Fruit fly (Drosophila melanogaster): ENCODE data around the gene PolD2.

Gene PolD2

dm6 chr3L:1774713-1775648, at the start of gene PolD2, which contains the start of gene CG13933:
Gene PolD2 (plus strand): TSS chr3L:1775633.
Gene CG13933 (minus strand): TSS chr3L:1775147.
- peak; percentile 50 for TF ChIP-seq Mnt (GFP tag; optimal IDR thresholded peaks at IDR 0.05)
- peak; percentile 42 for TF ChIP-seq cic (GFP tag; optimal IDR thresholded peaks at IDR 0.05)
- TF ChIP-seq kay (GFP tag; ENCODE audit: borderline replicate concordance), result no peak
- peak; percentile 97 for TF ChIP-seq CG7101 (tag; optimal IDR thresholded peaks at IDR 0.05)
- TF ChIP-seq pad (GFP tag; optimal IDR thresholded peaks at IDR 0.05), result peak; percentile 55
- TF ChIP-seq Crg-1 (GFP tag; optimal IDR thresholded peaks at IDR 0.05), result peak; percentile 89
- TF ChIP-seq CG5204 (GFP tag; optimal IDR thresholded peaks at IDR 0.05), result peak; percentile 70
- peak; percentile 70 for TF ChIP-seq tj (GFP tag; optimal IDR thresholded peaks at IDR 0.05)
- peak; percentile 61 for TF ChIP-seq Hr96 (GFP tag; optimal IDR thresholded peaks at IDR 0.05)
- TF ChIP-seq toe (GFP tag; optimal IDR thresholded peaks at IDR 0.05), result no peak
- peak; percentile 97 for TF ChIP-seq CG33017 (tag; optimal IDR thresholded peaks at IDR 0.05)
- no peak for TF ChIP-seq Clk (GFP tag; optimal IDR thresholded peaks at IDR 0.05)
- TF ChIP-seq CG1620 (GFP tag; optimal IDR thresholded peaks at IDR 0.05), result peak; percentile 79
- peak; percentile 65 for TF ChIP-seq ovo (GFP tag; optimal IDR thresholded peaks at IDR 0.05)
- TF ChIP-seq CG12768 (GFP tag; optimal IDR thresholded peaks at IDR 0.05), result peak; percentile 60
- peak; percentile 82 for TF ChIP-seq bab1 (GFP tag; optimal IDR thresholded peaks at IDR 0.05)
- peak; percentile 72 for TF ChIP-seq CG7045 (GFP tag; optimal IDR thresholded peaks at IDR 0.05)
- peak; percentile 93 for TF ChIP-seq CG11617 (GFP tag; optimal IDR thresholded peaks at IDR 0.05)
- TF ChIP-seq CG14711 (tag; optimal IDR thresholded peaks at IDR 0.05), result peak; percentile 89
- TF ChIP-seq cnc (optimal IDR thresholded peaks at IDR 0.05), result peak in 1 of 2 experiments; percentile 43

- TF ChIP-seq Clk (GFP tag; optimal IDR thresholded peaks at IDR 0.05) (no peak), CG12768 (GFP tag; optimal IDR thresholded peaks at IDR 0.05) (no peak), kay (GFP tag; ENCODE audit: borderline replicate concordance) (peak; percentile 0), Mnt (GFP tag; optimal IDR thresholded peaks at IDR 0.05) (peak; percentile 8), cic (GFP tag; optimal IDR thresholded peaks at IDR 0.05) (peak; percentile 48)
These were observed 48.7 kb upstream of the PolD2 start for dm6 chr3L:1726747-1727146.

- TF ChIP-seq kay (GFP tag; ENCODE audit: borderline replicate concordance) (peak; percentile 86), toe (GFP tag; optimal IDR thresholded peaks at IDR 0.05) (no peak)
These were observed 48.0 kb upstream of the PolD2 start for dm6 chr3L:1727431-1727830.

dm6 chr3L:1729380-1730159, 45.9 kb upstream of the PolD2 start:
- TF ChIP-seq tj (GFP tag; optimal IDR thresholded peaks at IDR 0.05), result peak; percentile 93
- no peak for TF ChIP-seq CG7101 (tag; optimal IDR thresholded peaks at IDR 0.05)
- TF ChIP-seq bab1 (GFP tag; optimal IDR thresholded peaks at IDR 0.05), result peak; percentile 19
- no peak for TF ChIP-seq cic (GFP tag; optimal IDR thresholded peaks at IDR 0.05)
- TF ChIP-seq kay (GFP tag; ENCODE audit: borderline replicate concordance), result peak; percentile 85
- TF ChIP-seq Clk (GFP tag; optimal IDR thresholded peaks at IDR 0.05), result no peak
- no peak for TF ChIP-seq CG1620 (GFP tag; optimal IDR thresholded peaks at IDR 0.05)
- no peak for TF ChIP-seq pad (GFP tag; optimal IDR thresholded peaks at IDR 0.05)

- no peak for TF ChIP-seq CG7045 (GFP tag; optimal IDR thresholded peaks at IDR 0.05)
- TF ChIP-seq CG14711 (tag; optimal IDR thresholded peaks at IDR 0.05), result no peak
- TF ChIP-seq ovo (GFP tag; optimal IDR thresholded peaks at IDR 0.05), result peak; percentile 39
- no peak for TF ChIP-seq cic (GFP tag; optimal IDR thresholded peaks at IDR 0.05)
- TF ChIP-seq CG1620 (GFP tag; optimal IDR thresholded peaks at IDR 0.05), result no peak
- no peak for TF ChIP-seq bab1 (GFP tag; optimal IDR thresholded peaks at IDR 0.05)
- TF ChIP-seq cnc (optimal IDR thresholded peaks at IDR 0.05), result no peak
- TF ChIP-seq tj (GFP tag; optimal IDR thresholded peaks at IDR 0.05), result no peak
- no peak for TF ChIP-seq CG33017 (tag; optimal IDR thresholded peaks at IDR 0.05)
- TF ChIP-seq Mnt (GFP tag; optimal IDR thresholded peaks at IDR 0.05), result no peak
- no peak for TF ChIP-seq CG11617 (GFP tag; optimal IDR thresholded peaks at IDR 0.05)
- TF ChIP-seq toe (GFP tag; optimal IDR thresholded peaks at IDR 0.05), result no peak
- TF ChIP-seq CG12768 (GFP tag; optimal IDR thresholded peaks at IDR 0.05), result peak; percentile 15
These were observed 45.3 kb upstream of the PolD2 start for dm6 chr3L:1730160-1730595.

dm6 chr3L:1730873-1731272, 44.6 kb upstream of the PolD2 start, which contains the start of gene drpr:
Gene drpr (minus strand): TSS chr3L:1731107.
- TF ChIP-seq kay (GFP tag; ENCODE audit: borderline replicate concordance) (no peak), Crg-1 (GFP tag; optimal IDR thresholded peaks at IDR 0.05) (peak; percentile 36), CG5204 (GFP tag; optimal IDR thresholded peaks at IDR 0.05) (no peak), cnc (optimal IDR thresholded peaks at IDR 0.05) (no peak), toe (GFP tag; optimal IDR thresholded peaks at IDR 0.05) (peak; percentile 31), CG7101 (tag; optimal IDR thresholded peaks at IDR 0.05) (peak; percentile 44), CG14711 (tag; optimal IDR thresholded peaks at IDR 0.05) (peak; percentile 18), Mnt (GFP tag; optimal IDR thresholded peaks at IDR 0.05) (peak; percentile 22), Hr96 (GFP tag; optimal IDR thresholded peaks at IDR 0.05) (no peak), CG33017 (tag; optimal IDR thresholded peaks at IDR 0.05) (no peak), pad (GFP tag; optimal IDR thresholded peaks at IDR 0.05) (no peak), CG1620 (GFP tag; optimal IDR thresholded peaks at IDR 0.05) (peak; percentile 31), CG11617 (GFP tag; optimal IDR thresholded peaks at IDR 0.05) (peak; percentile 21), CG12768 (GFP tag; optimal IDR thresholded peaks at IDR 0.05) (peak; percentile 23), bab1 (GFP tag; optimal IDR thresholded peaks at IDR 0.05) (peak; percentile 45), ovo (GFP tag; optimal IDR thresholded peaks at IDR 0.05) (no peak), CG7045 (GFP tag; optimal IDR thresholded peaks at IDR 0.05) (no peak), Clk (GFP tag; optimal IDR thresholded peaks at IDR 0.05) (no peak), tj (GFP tag; optimal IDR thresholded peaks at IDR 0.05) (peak; percentile 69), cic (GFP tag; optimal IDR thresholded peaks at IDR 0.05) (peak; percentile 37)

Measured in whole organism, adult.